Worm (Caenorhabditis elegans): ENCODE results near the gene F13A7.1.

- TF ChIP-seq him-1 (tag; optimal IDR thresholded peaks at IDR 0.05) = peak; percentile 81
- TF ChIP-seq dao-5 (tag; optimal IDR thresholded peaks at IDR 0.05) = no peak
Observed at ce11 chrV:16350775-16351378, 26.9 kb downstream of the F13A7.1 start.

Data from whole organism, L4/young adult.